Fruit fly (Drosophila melanogaster) whole organism, embryonic: ENCODE results near the gene Acat1.
A peak's percentile ranks its signal among the peaks of the same experiment; 100 is the strongest.

Source experiments
- CG10321 ChIP-seq: fragments of 200-800 bp; sonication (Bioruptor generic); IDR thresholded peaks from 2 replicates; pipeline ENCODE4 v1.3.6; 2022; ENCODE audit warnings: missing biosample characterization, missing genetic modification characterization
- CG10462 ChIP-seq: fragments of 200-800 bp; sonication (Bioruptor generic); optimal IDR thresholded peaks from 2 replicates; lab custom pipeline; 2016; ENCODE audit warnings: missing biosample characterization, missing genetic modification characterization
- CG12299 ChIP-seq: fragments of 200-800 bp; sonication (Bioruptor generic); optimal IDR thresholded peaks from 2 replicates; lab custom pipeline; 2018; ENCODE audit warnings: missing biosample characterization, mild to moderate bottlenecking, missing genetic modification characterization
- CG12942 ChIP-seq: fragments of 200-800 bp; sonication (Bioruptor generic); optimal IDR thresholded peaks from 3 replicates; lab custom pipeline; 2016; ENCODE audit warnings: missing biosample characterization, missing genetic modification characterization
- CG13296 ChIP-seq: fragments of 200-800 bp; sonication (Bioruptor generic); optimal IDR thresholded peaks from 3 replicates; lab custom pipeline; 2018; ENCODE audit warnings: missing biosample characterization, mild to moderate bottlenecking, missing genetic modification characterization
- CG14667 ChIP-seq: fragments of 200-800 bp; sonication (Bioruptor generic); IDR thresholded peaks from 2 replicates; pipeline ENCODE4 v1.3.6; 2022; ENCODE audit warnings: missing biosample characterization, missing genetic modification characterization
- CG15479 ChIP-seq: fragments of 200-800 bp; sonication (Bioruptor generic); optimal IDR thresholded peaks from 3 replicates; lab custom pipeline; 2019; ENCODE audit warnings: missing biosample characterization, mild to moderate bottlenecking, missing genetic modification characterization, moderate library complexity
- CG17802 ChIP-seq: fragments of 200-800 bp; sonication (Bioruptor generic); optimal IDR thresholded peaks from 2 replicates; lab custom pipeline; 2018; ENCODE audit warnings: missing biosample characterization, mild to moderate bottlenecking, missing genetic modification characterization, moderate library complexity
- CG1832 ChIP-seq: fragments of 200-800 bp; sonication (Bioruptor generic); optimal IDR thresholded peaks from 2 replicates; lab custom pipeline; 2017; ENCODE audit warnings: missing biosample characterization, mild to moderate bottlenecking, missing genetic modification characterization, inconsistent platforms
- CG2116 ChIP-seq: fragments of 200-800 bp; sonication (Bioruptor generic); optimal IDR thresholded peaks from 3 replicates; lab custom pipeline; 2018; ENCODE audit warnings: missing biosample characterization, mild to moderate bottlenecking, missing genetic modification characterization
- CG2129 ChIP-seq: fragments of 200-800 bp; sonication (Bioruptor generic); IDR thresholded peaks from 2 replicates; pipeline ENCODE4 v1.3.6; 2022; ENCODE audit warnings: missing biosample characterization, missing genetic modification characterization; ENCODE audit not compliant: partially characterized antibody
- CG32767 ChIP-seq: fragments of 200-800 bp; sonication (Bioruptor generic); IDR thresholded peaks from 2 replicates; pipeline ENCODE4 v1.3.6; 2022; ENCODE audit warnings: missing biosample characterization, missing genetic modification characterization
- CG34376 ChIP-seq: fragments of 200-800 bp; sonication (Bioruptor generic); optimal IDR thresholded peaks from 2 replicates; lab custom pipeline; 2018; ENCODE audit warnings: missing biosample characterization, mild to moderate bottlenecking, missing genetic modification characterization
- CG3847 ChIP-seq: fragments of 200-800 bp; sonication (Bioruptor generic); IDR thresholded peaks from 2 replicates; pipeline ENCODE4 v1.3.6; 2022; ENCODE audit warnings: missing biosample characterization, missing genetic modification characterization
- CG5953 ChIP-seq: fragments of 200-800 bp; sonication (Bioruptor generic); IDR thresholded peaks from 2 replicates; pipeline ENCODE4 v1.3.6; 2022; ENCODE audit warnings: missing biosample characterization, missing genetic modification characterization
- CG6175 ChIP-seq: fragments of 200-800 bp; sonication (Bioruptor generic); IDR thresholded peaks from 3 replicates; pipeline ENCODE4 v1.3.6; 2022; ENCODE audit warnings: missing biosample characterization, missing genetic modification characterization
- CG8944 ChIP-seq: fragments of 200-800 bp; sonication (Bioruptor generic); optimal IDR thresholded peaks from 3 replicates; lab custom pipeline; 2016; ENCODE audit warnings: missing biosample characterization, missing genetic modification characterization
- CG9215 ChIP-seq: fragments of 200-800 bp; sonication (Bioruptor generic); IDR thresholded peaks from 2 replicates; pipeline ENCODE4 v1.3.6; 2022; ENCODE audit warnings: missing biosample characterization, missing genetic modification characterization
- CG9609 ChIP-seq: fragments of 200-800 bp; sonication (Bioruptor generic); optimal IDR thresholded peaks from 3 replicates; lab custom pipeline; 2016; ENCODE audit warnings: missing biosample characterization, missing genetic modification characterization
- CG9727 ChIP-seq: fragments of 200-800 bp; sonication (Bioruptor generic); optimal IDR thresholded peaks from 3 replicates; lab custom pipeline; 2017; ENCODE audit warnings: missing biosample characterization, mild to moderate bottlenecking, missing genetic modification characterization
- CG9817 ChIP-seq: fragments of 200-800 bp; sonication (Bioruptor generic); optimal IDR thresholded peaks from 2 replicates; lab custom pipeline; 2018; ENCODE audit warnings: missing biosample characterization, mild to moderate bottlenecking, missing genetic modification characterization, moderate library complexity
- CTCF ChIP-seq: fragments of 200-800 bp; sonication (Bioruptor generic); optimal IDR thresholded peaks from 2 replicates; lab custom pipeline; 2017; ENCODE audit warnings: missing biosample characterization, mild to moderate bottlenecking, missing genetic modification characterization, moderate library complexity
- D ChIP-seq, 2 experiments: fragments of 200-800 bp in 1 of 2; fragments of >200 bp in 1 of 2; sonication (Bioruptor generic) in 1 of 2; optimal IDR thresholded peaks; 2 replicates in 1 of 2; 3 replicates in 1 of 2; lab custom pipeline; 2017; ENCODE audit warnings: mild to moderate bottlenecking in 1 of 2, missing biosample characterization in 1 of 2, missing genetic modification characterization in 1 of 2, missing genetic modification reagents in 1 of 2
- HLH4C ChIP-seq: fragments of 200-800 bp; sonication (Bioruptor generic); IDR thresholded peaks from 3 replicates; pipeline ENCODE4 v1.3.6; 2022; ENCODE audit warnings: missing biosample characterization, missing genetic modification characterization; ENCODE audit not compliant: partially characterized antibody
- Mad ChIP-seq: fragments of 200-800 bp; sonication (Bioruptor generic); optimal IDR thresholded peaks from 2 replicates; lab custom pipeline; 2016; ENCODE audit warnings: missing biosample characterization, missing genetic modification characterization
- NC2β ChIP-seq: fragments of 200-800 bp; sonication (Bioruptor generic); optimal IDR thresholded peaks from 2 replicates; lab custom pipeline; 2016; ENCODE audit warnings: missing biosample characterization, missing genetic modification characterization
- Nf-YC ChIP-seq: fragments of 200-800 bp; optimal IDR thresholded peaks from 3 replicates; lab custom pipeline; 2019; ENCODE audit warnings: missing biosample characterization, mild to moderate bottlenecking, missing genetic modification characterization, moderate library complexity
- Sox100B ChIP-seq: fragments of 200-800 bp; sonication (Bioruptor generic); optimal IDR thresholded peaks from 3 replicates; lab custom pipeline; 2018; ENCODE audit warnings: missing biosample characterization, mild to moderate bottlenecking, missing genetic modification characterization
- Xrp1 ChIP-seq: fragments of 200-800 bp; sonication (Bioruptor generic); IDR thresholded peaks from 2 replicates; pipeline ENCODE4 v1.3.6; 2022; ENCODE audit warnings: missing biosample characterization, missing genetic modification characterization
- bcd ChIP-seq: fragments of 200-800 bp; sonication (Bioruptor generic); optimal IDR thresholded peaks from 2 replicates; lab custom pipeline; 2017; ENCODE audit warnings: missing biosample characterization, mild to moderate bottlenecking, missing genetic modification characterization
- btn ChIP-seq: fragments of 200-800 bp; sonication (Bioruptor generic); optimal IDR thresholded peaks from 2 replicates; lab custom pipeline; 2016; ENCODE audit warnings: missing biosample characterization, missing genetic modification characterization
- crc ChIP-seq: fragments of 200-800 bp; sonication (Bioruptor generic); optimal IDR thresholded peaks from 2 replicates; lab custom pipeline; 2016; ENCODE audit warnings: missing biosample characterization, missing genetic modification characterization
- cwo ChIP-seq: fragments of 200-800 bp; sonication (Bioruptor generic); optimal IDR thresholded peaks from 3 replicates; lab custom pipeline; 2017; ENCODE audit warnings: missing biosample characterization, missing genetic modification characterization, mild to moderate bottlenecking, moderate library complexity, missing genetic modification reagents
- da ChIP-seq: fragments of 200-800 bp; sonication (Bioruptor generic); optimal IDR thresholded peaks from 2 replicates; lab custom pipeline; 2016; ENCODE audit warnings: missing biosample characterization, missing genetic modification characterization
- dysf ChIP-seq: fragments of 200-800 bp; sonication (Bioruptor generic); IDR thresholded peaks from 3 replicates; pipeline ENCODE4 v1.3.6; 2022; ENCODE audit warnings: missing biosample characterization, missing genetic modification characterization
- fd102C ChIP-seq: fragments of 200-800 bp; sonication (Bioruptor generic); optimal IDR thresholded peaks from 2 replicates; lab custom pipeline; 2018; ENCODE audit warnings: missing biosample characterization, mild to moderate bottlenecking, missing genetic modification characterization, moderate library complexity
- fd64A ChIP-seq: fragments of 200-800 bp; sonication (Bioruptor generic); optimal IDR thresholded peaks from 3 replicates; lab custom pipeline; 2018; ENCODE audit warnings: missing biosample characterization, mild to moderate bottlenecking, missing genetic modification characterization
- fru ChIP-seq: fragments of >200 bp; optimal IDR thresholded peaks from 2 replicates; lab custom pipeline; 2017
- ham ChIP-seq: fragments of 200-800 bp; sonication (Bioruptor generic); IDR thresholded peaks from 2 replicates; pipeline ENCODE4 v1.3.6; 2022; ENCODE audit warnings: missing biosample characterization, missing genetic modification characterization
- hkb ChIP-seq, 2 experiments: fragments of 200-800 bp in 1 of 2; fragments of >200 bp in 1 of 2; sonication (Bioruptor generic) in 1 of 2; IDR thresholded peaks in 1 of 2; optimal IDR thresholded peaks in 1 of 2; 2 replicates each; pipeline versions ENCODE4 v1.3.6 to Lab custom; 2017 to 2022; ENCODE audit warnings: missing biosample characterization in 1 of 2, missing genetic modification characterization in 1 of 2
- nau ChIP-seq: fragments of 200-800 bp; sonication (Bioruptor generic); optimal IDR thresholded peaks from 3 replicates; lab custom pipeline; 2017; ENCODE audit warnings: missing biosample characterization, mild to moderate bottlenecking, missing genetic modification characterization, missing genetic modification reagents
- oc ChIP-seq: fragments of 200-800 bp; sonication (Bioruptor generic); optimal IDR thresholded peaks from 2 replicates; lab custom pipeline; 2018; ENCODE audit warnings: missing biosample characterization, mild to moderate bottlenecking, missing genetic modification characterization, moderate library complexity
- pho ChIP-seq: fragments of 200-800 bp; sonication (Bioruptor generic); optimal IDR thresholded peaks from 2 replicates; lab custom pipeline; 2016; ENCODE audit warnings: missing biosample characterization, missing genetic modification characterization
- pros ChIP-seq: fragments of 200-800 bp; sonication (Bioruptor generic); optimal IDR thresholded peaks from 3 replicates; lab custom pipeline; 2019; ENCODE audit warnings: missing biosample characterization, mild to moderate bottlenecking, missing genetic modification characterization, moderate library complexity
- sim ChIP-seq: fragments of 200-800 bp; sonication (Bioruptor generic); IDR thresholded peaks from 2 replicates; pipeline ENCODE4 v1.3.6; 2022; ENCODE audit warnings: missing biosample characterization, missing genetic modification characterization
- sisA ChIP-seq: fragments of 200-800 bp; sonication (Bioruptor generic); IDR thresholded peaks from 2 replicates; pipeline ENCODE4 v1.3.6; 2022; ENCODE audit warnings: missing biosample characterization, missing genetic modification characterization
- stc ChIP-seq: fragments of 200-800 bp; sonication (Bioruptor generic); IDR thresholded peaks from 2 replicates; pipeline ENCODE4 v1.3.6; 2022; ENCODE audit warnings: missing biosample characterization, missing genetic modification characterization
- trh ChIP-seq: fragments of 200-800 bp; sonication (Bioruptor generic); optimal IDR thresholded peaks from 2 replicates; lab custom pipeline; 2016; ENCODE audit warnings: missing biosample characterization, missing genetic modification characterization
- wdn ChIP-seq: fragments of 200-800 bp; sonication (Bioruptor generic); IDR thresholded peaks from 2 replicates; pipeline ENCODE4 v1.3.6; 2022; ENCODE audit warnings: missing biosample characterization, missing genetic modification characterization

Gene Acat1

dm6 chrX:7908239-7909068 is 19.9 kb upstream of the Acat1 start, which contains the start of the genes dpr14 and spidey:
dpr14 (minus strand) TSS chrX:7908286.
spidey (plus strand) TSS chrX:7908931.
- TF ChIP-seq sim (GFP tag; lab: Robert Waterston, UW) = peak; percentile 64; the same call in 1 of the 2 replicates
- TF ChIP-seq CG8944 (GFP tag; lab: Kevin White, UChicago) = peak; percentile 83
- TF ChIP-seq Nf-YC (tag; lab: Kevin White, UChicago) = peak; percentile 86
- TF ChIP-seq CG3847 (GFP tag; lab: Robert Waterston, UW) = peak; percentile 88
- peak; percentile 73 for TF ChIP-seq crc (GFP tag; lab: Kevin White, UChicago)
- TF ChIP-seq CG12299 (tag; lab: Kevin White, UChicago) = peak; percentile 88
- peak; percentile 74 for TF ChIP-seq fd64A (GFP tag; lab: Kevin White, UChicago)
- no peak; the same call in 1 of the 2 replicates for TF ChIP-seq CG10321 (GFP tag; lab: Robert Waterston, UW)
- TF ChIP-seq btn = peak; percentile 77
- TF ChIP-seq CG9817 (tag; lab: Kevin White, UChicago) = peak; percentile 91
- TF ChIP-seq CG9215 (GFP tag; lab: Robert Waterston, UW) = peak; percentile 86
- peak; percentile 93 for TF ChIP-seq dysf (GFP tag; lab: Robert Waterston, UW)
- peak; percentile 66 for TF ChIP-seq CG2116
- TF ChIP-seq CG6175 (GFP tag; lab: Robert Waterston, UW) = peak; percentile 80
- TF ChIP-seq hkb (optimal IDR thresholded peaks at IDR 0.05; lab: Kevin White, UChicago) = no peak
- TF ChIP-seq hkb (GFP tag; IDR thresholded peaks at IDR 0.05; lab: Robert Waterston, UW) = peak; percentile 94
- TF ChIP-seq CG1832 (GFP tag; lab: Kevin White, UChicago) = no peak
- no peak for TF ChIP-seq CG2129 (GFP tag; lab: Robert Waterston, UW)
- TF ChIP-seq NC2β = peak; percentile 83
- peak; percentile 87 for TF ChIP-seq cwo
- peak; percentile 87 for TF ChIP-seq nau
- peak; percentile 63 for TF ChIP-seq da (GFP tag; lab: Kevin White, UChicago)
- peak; percentile 95 for TF ChIP-seq CG34376 (GFP tag; lab: Kevin White, UChicago)
- TF ChIP-seq CG14667 (GFP tag; lab: Robert Waterston, UW) = peak; percentile 86
- TF ChIP-seq CG10462 (GFP tag; lab: Kevin White, UChicago) = peak; percentile 62
- TF ChIP-seq CG9609 (GFP tag; lab: Kevin White, UChicago) = peak; percentile 84
- TF ChIP-seq CG12942 (GFP tag; lab: Kevin White, UChicago) = peak; percentile 74
- peak; percentile 61 for TF ChIP-seq Mad (GFP tag; lab: Kevin White, UChicago)
- TF ChIP-seq CG15479 (GFP tag; lab: Kevin White, UChicago) = peak; percentile 9
- peak; percentile 66 for TF ChIP-seq CG17802 (tag; lab: Kevin White, UChicago)
- peak; percentile 88 for TF ChIP-seq CG9727 (GFP tag; lab: Kevin White, UChicago)
- peak; percentile 86 for TF ChIP-seq stc (GFP tag; lab: Robert Waterston, UW)
- TF ChIP-seq bcd (GFP tag; lab: Kevin White, UChicago) = peak; percentile 91
- peak; percentile 33 for TF ChIP-seq trh (GFP tag; lab: Kevin White, UChicago)
- peak; percentile 92 for TF ChIP-seq CG13296 (GFP tag; lab: Kevin White, UChicago)
- TF ChIP-seq ham = peak; percentile 78
- peak; percentile 90 for TF ChIP-seq Xrp1 (GFP tag; lab: Robert Waterston, UW)
- peak; percentile 86 for TF ChIP-seq wdn (GFP tag; lab: Robert Waterston, UW)
- TF ChIP-seq pros = peak; percentile 78
- TF ChIP-seq oc (tag; lab: Kevin White, UChicago) = peak; percentile 86
- TF ChIP-seq Sox100B (GFP tag; lab: Kevin White, UChicago) = peak; percentile 86
- TF ChIP-seq sisA (GFP tag; lab: Robert Waterston, UW) = peak; percentile 93
- peak; percentile 86 for TF ChIP-seq pho
- peak; percentile 72 for TF ChIP-seq CG5953 (GFP tag; lab: Robert Waterston, UW)
- no peak for TF ChIP-seq D (optimal IDR thresholded peaks at IDR 0.05; lab: Kevin White, UChicago)
- TF ChIP-seq D (GFP tag; optimal IDR thresholded peaks at IDR 0.05; lab: Kevin White, UChicago) = peak; percentile 86
- peak; percentile 62; the same call in 2 of the 3 replicates for TF ChIP-seq HLH4C
- peak; percentile 88 for TF ChIP-seq CG32767 (GFP tag; lab: Robert Waterston, UW)
- TF ChIP-seq CTCF (GFP tag; lab: Kevin White, UChicago) = peak; percentile 42
- peak; percentile 37 for TF ChIP-seq fd102C (GFP tag; lab: Kevin White, UChicago)
- no peak for TF ChIP-seq fru (lab: Kevin White, UChicago)
